Worm (Caenorhabditis elegans) whole organism, L4 larva: Measurements from ENCODE around the gene K02D10.2.
A peak's percentile ranks its signal among the peaks of the same experiment; 100 is the strongest.

Experiments used
- F10B5.3 ChIP-seq: sonication (generic microtip); optimal IDR thresholded peaks from 2 replicates; lab custom pipeline; 2016; ENCODE audit warnings: mild to moderate bottlenecking, missing genetic modification characterization, missing compliant biosample characterization
- F26F4.8 ChIP-seq: fragments of 200-800 bp; sonication (Bioruptor generic); conservative IDR thresholded peaks from 2 replicates; pipeline ENCODE4 v1.3.6; 2022; ENCODE audit warnings: missing genetic modification characterization, missing compliant biosample characterization
- F44E2.7 ChIP-seq: fragments of 200-800 bp; sonication (Bioruptor generic); IDR thresholded peaks from 2 replicates; pipeline ENCODE4 v2.1.2; 2022; ENCODE audit warnings: missing genetic modification characterization, missing compliant biosample characterization
- Y48G9A.11 ChIP-seq: fragments of 200-800 bp; sonication (Bioruptor generic); IDR thresholded peaks from 2 replicates; pipeline ENCODE4 v1.3.6; 2022; ENCODE audit warnings: missing genetic modification reagents, missing genetic modification characterization, missing compliant biosample characterization
- aha-1 ChIP-seq: fragments of 150-350 bp; peaks from one replicate; lab custom pipeline; 2014; ENCODE audit warnings: missing biosample characterization, missing genetic modification characterization
- ama-1 ChIP-seq: fragments of 150-350 bp; optimal IDR thresholded peaks from 2 replicates; lab custom pipeline; 2014; ENCODE audit warnings: inconsistent platforms, mixed read lengths
- attf-4 ChIP-seq: sonication (generic microtip); optimal IDR thresholded peaks from 3 replicates; lab custom pipeline; 2017; ENCODE audit warnings: missing biosample characterization, missing genetic modification characterization
- ceh-32 ChIP-seq: sonication (generic microtip); optimal IDR thresholded peaks from 2 replicates; lab custom pipeline; 2016; ENCODE audit warnings: mild to moderate bottlenecking, missing genetic modification characterization, missing compliant biosample characterization; ENCODE audit not compliant: poor library complexity
- ceh-62 ChIP-seq: sonication (generic microtip); optimal IDR thresholded peaks from 2 replicates; lab custom pipeline; 2017; ENCODE audit warnings: missing biosample characterization, missing genetic modification characterization
- ces-1 ChIP-seq: fragments of 150-350 bp; sonication (generic microtip); optimal IDR thresholded peaks from 4 replicates; lab custom pipeline; 2014; ENCODE audit warnings: missing biosample characterization, missing genetic modification reagents, missing genetic modification characterization
- ctbp-1 ChIP-seq: fragments of 200-800 bp; sonication (Bioruptor generic); IDR thresholded peaks from 2 replicates; pipeline ENCODE4 v1.3.6; 2022; ENCODE audit warnings: missing genetic modification reagents, missing genetic modification characterization, missing compliant biosample characterization
- daf-12 ChIP-seq: fragments of 150-350 bp; optimal IDR thresholded peaks from 2 replicates; lab custom pipeline; 2014; ENCODE audit warnings: missing biosample characterization, missing genetic modification reagents, missing genetic modification characterization
- dmd-8 ChIP-seq: fragments of 200-800 bp; sonication (Bioruptor generic); IDR thresholded peaks from 2 replicates; pipeline ENCODE4 v1.3.6; 2022; ENCODE audit warnings: missing genetic modification characterization, missing compliant biosample characterization
- duxl-1 ChIP-seq: sonication (generic microtip); optimal IDR thresholded peaks from 2 replicates; lab custom pipeline; 2016; ENCODE audit warnings: mild to moderate bottlenecking, missing genetic modification characterization, moderate library complexity, missing compliant biosample characterization; ENCODE audit not compliant: poor library complexity
- dve-1 ChIP-seq: sonication (generic microtip); optimal IDR thresholded peaks from 2 replicates; lab custom pipeline; 2017; ENCODE audit warnings: antibody characterized with exemption, mild to moderate bottlenecking, missing genetic modification characterization, missing compliant biosample characterization; ENCODE audit not compliant: insufficient read depth
- egl-43 ChIP-seq: fragments of 200-800 bp; sonication (Bioruptor generic); IDR thresholded peaks from 2 replicates; pipeline ENCODE4 v1.3.6; 2022; ENCODE audit warnings: missing genetic modification reagents, missing genetic modification characterization, missing compliant biosample characterization
- fos-1 ChIP-seq: fragments of 150-350 bp; optimal IDR thresholded peaks from 2 replicates; lab custom pipeline; 2014; ENCODE audit warnings: missing biosample characterization, missing genetic modification characterization
- hif-1 ChIP-seq, 2 experiments: sonication (generic microtip); optimal IDR thresholded peaks; 2 replicates each; lab custom pipeline; 2016 to 2017; ENCODE audit warnings: missing compliant biosample characterization in 2 of 2, missing genetic modification characterization in 2 of 2, missing genetic modification reagents in 2 of 2, missing genotype in 2 of 2, mild to moderate bottlenecking in 1 of 2
- hlh-11 ChIP-seq: fragments of 200-800 bp; sonication (Bioruptor generic); optimal IDR thresholded peaks from 2 replicates; lab custom pipeline; 2018; ENCODE audit warnings: mild to moderate bottlenecking, missing genetic modification characterization, missing compliant biosample characterization
- hlh-30 ChIP-seq: sonication (generic microtip); optimal IDR thresholded peaks from 2 replicates; lab custom pipeline; 2017; ENCODE audit warnings: antibody characterized with exemption, mild to moderate bottlenecking, missing genetic modification characterization, missing compliant biosample characterization; ENCODE audit not compliant: insufficient read depth
- hmg-1.1 ChIP-seq: fragments of 200-800 bp; sonication (Bioruptor generic); IDR thresholded peaks from 2 replicates; pipeline ENCODE4 v1.3.6; 2022; ENCODE audit warnings: missing genetic modification reagents, missing genetic modification characterization, missing compliant biosample characterization
- jun-1 ChIP-seq: fragments of 150-350 bp; optimal IDR thresholded peaks from 2 replicates; lab custom pipeline; 2014; ENCODE audit warnings: missing biosample characterization, missing genetic modification reagents, missing genetic modification characterization
- lin-13 ChIP-seq: fragments of 150-350 bp; optimal IDR thresholded peaks from 2 replicates; lab custom pipeline; 2014; ENCODE audit warnings: missing biosample characterization, missing genetic modification reagents, missing genetic modification characterization
- lin-15B ChIP-seq: fragments of 150-350 bp; sonication (generic microtip); optimal IDR thresholded peaks from 3 replicates; lab custom pipeline; 2014; ENCODE audit warnings: missing biosample characterization, missing genetic modification characterization
- lin-29 ChIP-seq: fragments of 200-800 bp; sonication (Bioruptor generic); IDR thresholded peaks from 2 replicates; pipeline ENCODE4 v1.3.6; 2022; ENCODE audit warnings: missing genetic modification reagents, missing genetic modification characterization, missing compliant biosample characterization
- lir-3 ChIP-seq: sonication (generic microtip); optimal IDR thresholded peaks from 2 replicates; lab custom pipeline; 2016; ENCODE audit warnings: mild to moderate bottlenecking, missing genetic modification characterization, missing compliant biosample characterization
- lsy-2 ChIP-seq, 2 experiments: fragments of 150-350 bp in 1 of 2; sonication (generic microtip) in 1 of 2; optimal IDR thresholded peaks; 2 replicates each; lab custom pipeline; 2014 to 2017; ENCODE audit warnings: missing biosample characterization in 2 of 2, missing genetic modification characterization in 2 of 2
- mdl-1 ChIP-seq, 2 experiments: fragments of 150-350 bp in 1 of 2; sonication (generic microtip) in 1 of 2; optimal IDR thresholded peaks; 2 replicates each; lab custom pipeline; 2014 to 2017; ENCODE audit warnings: missing biosample characterization in 2 of 2, missing genetic modification characterization in 2 of 2
- mdt-29 ChIP-seq: fragments of 200-800 bp; sonication (Bioruptor generic); IDR thresholded peaks from 2 replicates; pipeline ENCODE4 v1.3.6; 2022; ENCODE audit warnings: missing genetic modification reagents, missing genetic modification characterization, missing compliant biosample characterization
- mep-1 ChIP-seq: fragments of 150-350 bp; sonication (generic microtip); optimal IDR thresholded peaks from 3 replicates; lab custom pipeline; 2014; ENCODE audit warnings: missing biosample characterization, missing genetic modification characterization
- mes-2 ChIP-seq: sonication (generic microtip); optimal IDR thresholded peaks from 2 replicates; lab custom pipeline; 2016; ENCODE audit warnings: missing genotype, mild to moderate bottlenecking, missing genetic modification characterization, missing compliant biosample characterization; ENCODE audit not compliant: poor library complexity, severe bottlenecking
- mxl-2 ChIP-seq: fragments of 200-800 bp; sonication (Bioruptor generic); conservative IDR thresholded peaks from 2 replicates; pipeline ENCODE4 v1.3.6; 2022; ENCODE audit warnings: missing genetic modification reagents, missing genetic modification characterization, missing compliant biosample characterization
- nhr-10 ChIP-seq: fragments of 150-350 bp; optimal IDR thresholded peaks from 2 replicates; lab custom pipeline; 2014; ENCODE audit warnings: missing biosample characterization, missing genetic modification characterization
- nhr-102 ChIP-seq: sonication (generic microtip); optimal IDR thresholded peaks from 2 replicates; lab custom pipeline; 2016; ENCODE audit warnings: mild to moderate bottlenecking, missing genetic modification characterization, moderate library complexity, missing compliant biosample characterization
- nhr-11 ChIP-seq: fragments of 150-350 bp; optimal IDR thresholded peaks from 2 replicates; lab custom pipeline; 2014; ENCODE audit warnings: missing biosample characterization, missing genetic modification characterization
- nhr-111 ChIP-seq: fragments of 200-800 bp; sonication (Bioruptor generic); optimal IDR thresholded peaks from 2 replicates; lab custom pipeline; 2018; ENCODE audit warnings: mild to moderate bottlenecking, missing genetic modification characterization, missing compliant biosample characterization
- nhr-237 ChIP-seq: sonication (generic microtip); optimal IDR thresholded peaks from 2 replicates; lab custom pipeline; 2017; ENCODE audit warnings: missing biosample characterization, missing genetic modification characterization
- nhr-41 ChIP-seq: fragments of 200-800 bp; sonication (Bioruptor generic); IDR thresholded peaks from 2 replicates; pipeline ENCODE4 v1.3.6; 2022; ENCODE audit warnings: missing genetic modification reagents, missing genetic modification characterization, missing compliant biosample characterization
- nhr-42 ChIP-seq: fragments of 200-800 bp; sonication (Bioruptor generic); IDR thresholded peaks from 2 replicates; pipeline ENCODE4 v1.3.6; 2022; ENCODE audit warnings: missing genetic modification characterization, missing compliant biosample characterization
- nhr-48 ChIP-seq: sonication (generic microtip); optimal IDR thresholded peaks from 2 replicates; lab custom pipeline; 2016; ENCODE audit warnings: mild to moderate bottlenecking, missing genetic modification characterization, missing compliant biosample characterization
- pha-4 ChIP-seq, 2 experiments: fragments of 150-350 bp in 1 of 2; fragments of 200-800 bp in 1 of 2; sonication (Bioruptor generic) in 1 of 2; IDR thresholded peaks in 1 of 2; optimal IDR thresholded peaks in 1 of 2; 2 replicates each; pipeline versions ENCODE4 v1.3.6 to Lab custom; 2014 to 2022; ENCODE audit warnings: missing genetic modification characterization in 2 of 2, missing genetic modification reagents in 2 of 2, missing biosample characterization in 1 of 2, missing compliant biosample characterization in 1 of 2
- saeg-2 ChIP-seq: fragments of 200-800 bp; sonication (Bioruptor generic); IDR thresholded peaks from 2 replicates; pipeline ENCODE4 v1.3.6; 2022; ENCODE audit warnings: missing genetic modification reagents, missing genetic modification characterization, missing compliant biosample characterization
- set-16 ChIP-seq: fragments of 200-800 bp; sonication (Bioruptor generic); IDR thresholded peaks from 2 replicates; pipeline ENCODE4 v1.3.6; 2022; ENCODE audit warnings: missing genetic modification reagents, missing genetic modification characterization, missing compliant biosample characterization
- snpc-1.2 ChIP-seq: fragments of 200-800 bp; sonication (Bioruptor generic); IDR thresholded peaks from 2 replicates; pipeline ENCODE4 v1.3.6; 2022; ENCODE audit warnings: missing genetic modification reagents, missing genetic modification characterization, missing compliant biosample characterization
- snpc-4 ChIP-seq: fragments of 150-350 bp; optimal IDR thresholded peaks from 2 replicates; lab custom pipeline; 2014; ENCODE audit warnings: missing biosample characterization, missing genetic modification characterization
- tra-1 ChIP-seq: fragments of 200-800 bp; sonication (Bioruptor generic); IDR thresholded peaks from 2 replicates; pipeline ENCODE4 v1.3.6; 2022; ENCODE audit warnings: missing genetic modification reagents, missing genetic modification characterization, missing compliant biosample characterization
- vab-7 ChIP-seq: fragments of 200-800 bp; sonication (Bioruptor generic); IDR thresholded peaks from 2 replicates; pipeline ENCODE4 v1.3.6; 2022; ENCODE audit warnings: missing genetic modification reagents, missing genetic modification characterization, missing compliant biosample characterization
- zfp-2 ChIP-seq: sonication (generic microtip); optimal IDR thresholded peaks from 2 replicates; lab custom pipeline; 2016; ENCODE audit warnings: mild to moderate bottlenecking, missing genetic modification characterization, missing compliant biosample characterization
- zip-11 ChIP-seq: fragments of 200-800 bp; sonication (Bioruptor generic); IDR thresholded peaks from 2 replicates; pipeline ENCODE4 v1.3.6; 2022; ENCODE audit warnings: missing genetic modification characterization, missing compliant biosample characterization
- zip-2 ChIP-seq: fragments of 150-350 bp; optimal IDR thresholded peaks from 2 replicates; lab custom pipeline; 2014; ENCODE audit warnings: missing biosample characterization, missing genetic modification characterization
- ztf-11 ChIP-seq: fragments of 150-350 bp; optimal IDR thresholded peaks from 2 replicates; lab custom pipeline; 2014; ENCODE audit warnings: missing biosample characterization, missing genetic modification characterization

The K02D10.2 gene

DNA sequence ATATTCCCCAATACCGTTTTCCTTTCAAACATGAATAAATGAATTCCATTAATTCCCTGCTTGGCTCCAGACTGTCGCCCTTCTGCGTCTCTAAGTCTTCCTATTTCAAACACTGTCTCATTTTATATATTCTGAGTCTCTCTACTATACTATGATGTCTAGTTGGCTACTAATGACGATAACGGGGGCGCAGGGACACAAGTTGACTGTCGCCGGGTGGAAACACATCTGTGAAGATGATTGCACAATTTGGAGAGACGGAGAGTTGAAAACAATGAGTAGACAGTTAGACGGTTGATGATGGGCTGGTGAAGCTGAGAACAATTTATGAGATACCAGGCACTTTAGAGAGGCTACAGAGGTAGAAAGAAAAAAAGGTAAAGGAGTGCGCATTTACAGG, 21.6 kb downstream of the K02D10.2 start, which contains the start of gene sma-2 (continued):
- no peak for TF ChIP-seq saeg-2 (GFP tag; lab: Robert Waterston, UW)
- TF ChIP-seq F10B5.3 (tag; lab: Kevin White, UChicago), result no peak
- no peak for TF ChIP-seq Y48G9A.11 (GFP tag; lab: Robert Waterston, UW)
- no peak for TF ChIP-seq nhr-42 (GFP tag; lab: Robert Waterston, UW)
- TF ChIP-seq duxl-1 (tag; lab: Kevin White, UChicago), result no peak
- TF ChIP-seq daf-12 (tag; lab: Kevin White, UChicago), result no peak
- no peak for TF ChIP-seq lin-29 (GFP tag; lab: Robert Waterston, UW)
- TF ChIP-seq zip-11, result no peak
- TF ChIP-seq dmd-8 (GFP tag; lab: Robert Waterston, UW), result no peak
- no peak for TF ChIP-seq ceh-32 (tag; lab: Kevin White, UChicago)
- TF ChIP-seq nhr-41 (GFP tag; lab: Robert Waterston, UW), result 0 out of 2 replicates have a peak, but pooled peaks have one; percentile 44
- no peak for TF ChIP-seq nhr-111 (GFP tag; lab: Kevin White, UChicago)
- TF ChIP-seq jun-1, result no peak
- no peak for TF ChIP-seq lir-3
- no peak for TF ChIP-seq ama-1 (lab: Kevin White, UChicago)
- TF ChIP-seq F44E2.7 (GFP tag; lab: Robert Waterston, UW), result no peak
- TF ChIP-seq aha-1 (tag; lab: Kevin White, UChicago), result peak; percentile 60
- TF ChIP-seq mdt-29 (GFP tag; lab: Robert Waterston, UW), result no peak
- peak; percentile 84 for TF ChIP-seq nhr-48 (tag; lab: Kevin White, UChicago)
- TF ChIP-seq snpc-1.2 (GFP tag; lab: Robert Waterston, UW), result no peak
- no peak for TF ChIP-seq nhr-237
- TF ChIP-seq attf-4 (tag; lab: Kevin White, UChicago), result no peak
- TF ChIP-seq hmg-1.1 (GFP tag; lab: Robert Waterston, UW), result peak; percentile 59
- TF ChIP-seq lin-15B (tag; lab: Kevin White, UChicago), result no peak
- peak; percentile 98 for TF ChIP-seq dve-1 (tag; lab: Kevin White, UChicago)
- TF ChIP-seq snpc-4 (tag; lab: Kevin White, UChicago), result no peak
- peak; percentile 5 for TF ChIP-seq lin-13 (GFP tag; lab: Kevin White, UChicago)
- TF ChIP-seq nhr-11 (tag; lab: Kevin White, UChicago), result no peak
- TF ChIP-seq fos-1 (tag; lab: Kevin White, UChicago), result no peak
- peak in 1 of 2 experiments; percentile 50 for TF ChIP-seq hif-1 (tag; optimal IDR thresholded peaks at IDR 0.05; lab: Kevin White, UChicago)
- no peak for TF ChIP-seq mxl-2 (GFP tag; lab: Robert Waterston, UW)
- peak; percentile 66 for TF ChIP-seq tra-1
- TF ChIP-seq lsy-2 (tag; optimal IDR thresholded peaks at IDR 0.05; lab: Kevin White, UChicago), result peak in 1 of 2 experiments; percentile 54
- TF ChIP-seq zip-2 (tag; lab: Kevin White, UChicago), result peak; percentile 40
- TF ChIP-seq ctbp-1, result no peak
- TF ChIP-seq egl-43 (GFP tag; lab: Robert Waterston, UW), result no peak
- TF ChIP-seq mep-1 (tag; lab: Kevin White, UChicago), result peak; percentile 78
- TF ChIP-seq hlh-11, result peak; percentile 99
- no peak for TF ChIP-seq ztf-11 (tag; lab: Kevin White, UChicago)
- TF ChIP-seq hlh-30 (tag; lab: Kevin White, UChicago), result peak; percentile 56
- TF ChIP-seq mes-2, result peak; percentile 73
- peak; percentile 42 for TF ChIP-seq nhr-10
- no peak for TF ChIP-seq zfp-2 (tag; lab: Kevin White, UChicago)
- TF ChIP-seq mdl-1 (tag; optimal IDR thresholded peaks at IDR 0.05; lab: Kevin White, UChicago), result peak in 1 of 2 experiments; percentile 68
- TF ChIP-seq F26F4.8 (GFP tag; lab: Robert Waterston, UW), result no peak
- no peak for TF ChIP-seq ceh-62 (tag; lab: Kevin White, UChicago)
- peak; percentile 53 for TF ChIP-seq nhr-102 (tag; lab: Kevin White, UChicago)
- no peak for TF ChIP-seq vab-7
- TF ChIP-seq ces-1, result no peak
- TF ChIP-seq set-16 (GFP tag; lab: Robert Waterston, UW), result no peak
- peak; percentile 20; the same call in 1 of the 2 replicates for TF ChIP-seq pha-4 (GFP tag; IDR thresholded peaks at IDR 0.05; lab: Robert Waterston, UW)
- TF ChIP-seq pha-4 (tag; optimal IDR thresholded peaks at IDR 0.05; lab: Kevin White, UChicago), result no peak
